Worm (Caenorhabditis elegans): ENCODE results near the gene ZK593.2.

The ZK593.2 gene

DNA sequence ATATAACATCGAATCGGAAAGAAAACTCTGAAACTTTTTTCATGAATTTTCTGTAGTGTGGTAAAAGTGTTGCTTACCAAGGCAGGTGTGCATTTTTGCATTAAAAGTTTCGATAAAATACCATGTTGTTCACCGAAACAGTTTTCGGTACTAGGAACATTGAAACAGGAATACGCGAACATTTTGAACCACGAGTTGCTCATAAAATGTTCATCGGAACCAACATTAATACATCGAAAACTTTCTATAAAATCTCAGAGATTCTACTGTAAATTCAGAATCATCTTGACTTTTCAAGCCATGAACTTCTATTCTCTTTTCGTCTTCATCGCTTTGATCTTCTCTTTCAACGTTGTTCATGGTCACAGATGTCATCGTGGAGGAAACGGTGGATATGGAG lies 32.9 kb upstream of the ZK593.2 start, which contains the start of gene fipr-15:
Gene fipr-15 (plus strand): TSS at position 301 of the 400 bp plus-strand sequence.
- TF ChIP-seq ets-4 (GFP tag; optimal IDR thresholded peaks at IDR 0.05) (no peak), K11D2.4 (GFP tag; IDR thresholded peaks at IDR 0.05) (no peak), hrde-1 (tag; optimal IDR thresholded peaks at IDR 0.05; ENCODE audit: borderline replicate concordance) (no peak), rcor-1 (GFP tag; IDR thresholded peaks at IDR 0.05) (no peak), ekl-4 (GFP tag; IDR thresholded peaks at IDR 0.05) (no peak), dpff-1 (tag; optimal IDR thresholded peaks at IDR 0.05) (no peak), K12H6.12 (tag; optimal IDR thresholded peaks at IDR 0.05) (no peak), fkh-3 (tag; optimal IDR thresholded peaks at IDR 0.05) (no peak), F52B5.7 (tag; optimal IDR thresholded peaks at IDR 0.05) (no peak), attf-6 (GFP tag; IDR thresholded peaks at IDR 0.05) (no peak), F22D6.2 (tag; optimal IDR thresholded peaks at IDR 0.05) (no peak), bed-1 (GFP tag; IDR thresholded peaks at IDR 0.05) (no peak), Y53F4B.3 (GFP tag; IDR thresholded peaks at IDR 0.05) (no peak), ztf-25 (GFP tag; IDR thresholded peaks at IDR 0.05) (no peak), lin-54 (GFP tag; optimal IDR thresholded peaks at IDR 0.05) (no peak), T07F8.4 (tag; optimal IDR thresholded peaks at IDR 0.05) (no peak), aptf-2 (GFP tag; conservative IDR thresholded peaks at IDR 0.05) (no peak), ztf-18 (tag; optimal IDR thresholded peaks at IDR 0.05) (no peak), akir-1 (GFP tag; optimal IDR thresholded peaks at IDR 0.05) (no peak), mcd-1 (GFP tag; IDR thresholded peaks at IDR 0.05) (no peak)

- TF ChIP-seq bed-2 (GFP tag; IDR thresholded peaks at IDR 0.05), result no peak
- no peak for TF ChIP-seq ama-1 (optimal IDR thresholded peaks at IDR 0.05)
- TF ChIP-seq ama-1 (GFP tag; optimal IDR thresholded peaks at IDR 0.05), result no peak
- no peak for TF ChIP-seq nhr-27 (tag; optimal IDR thresholded peaks at IDR 0.05)
- TF ChIP-seq cebp-2 (GFP tag; IDR thresholded peaks at IDR 0.05), result no peak
- TF ChIP-seq nhr-120 (GFP tag; IDR thresholded peaks at IDR 0.05), result no peak
- TF ChIP-seq nfya-2 (GFP tag; IDR thresholded peaks at IDR 0.05), result no peak
- no peak for TF ChIP-seq efl-1 (GFP tag; optimal IDR thresholded peaks at IDR 0.05)
- TF ChIP-seq atf-7 (tag; optimal IDR thresholded peaks at IDR 0.05), result no peak
- no peak for TF ChIP-seq ccch-3 (GFP tag; optimal IDR thresholded peaks at IDR 0.05)
- TF ChIP-seq mcd-1 (GFP tag; IDR thresholded peaks at IDR 0.05), result no peak
- no peak for TF ChIP-seq aptf-3 (GFP tag; IDR thresholded peaks at IDR 0.05)
- TF ChIP-seq ets-4 (GFP tag; optimal IDR thresholded peaks at IDR 0.05), result no peak
- TF ChIP-seq cebp-1 (GFP tag; IDR thresholded peaks at IDR 0.05), result no peak
- no peak for TF ChIP-seq cebp-1 (tag; optimal IDR thresholded peaks at IDR 0.05)
- no peak for TF ChIP-seq akir-1 (GFP tag; optimal IDR thresholded peaks at IDR 0.05)
- no peak for TF ChIP-seq snpc-4 (GFP tag; optimal IDR thresholded peaks at IDR 0.05)
- no peak for TF ChIP-seq snpc-4 (tag; optimal IDR thresholded peaks at IDR 0.05)
- TF ChIP-seq ztf-3 (GFP tag; optimal IDR thresholded peaks at IDR 0.05), result no peak
- no peak for TF ChIP-seq repo-1 (tag; optimal IDR thresholded peaks at IDR 0.05)
- no peak for TF ChIP-seq zim-3 (tag; optimal IDR thresholded peaks at IDR 0.05)
- TF ChIP-seq Y95B8A.8 (GFP tag; IDR thresholded peaks at IDR 0.05), result no peak
- TF ChIP-seq ztf-26 (tag; optimal IDR thresholded peaks at IDR 0.05), result no peak
Measured at ce11 chrIV:10881230-10881629, 32.0 kb upstream of the ZK593.2 start, which contains the start of gene F13E9.13. TSS of gene F13E9.13 (plus strand) at chrIV:10881546.

ce11 chrIV:10884263-10884662 lies 28.9 kb upstream of the ZK593.2 start, which contains the start of gene F13E9.5:
TSS of gene F13E9.5 (minus strand) at chrIV:10884363.
- no peak for TF ChIP-seq F57A8.1 (GFP tag; optimal IDR thresholded peaks at IDR 0.05)
- TF ChIP-seq ztf-3 (GFP tag; optimal IDR thresholded peaks at IDR 0.05), result no peak
- no peak for TF ChIP-seq egl-18 (GFP tag; IDR thresholded peaks at IDR 0.05)
- no peak for TF ChIP-seq let-607 (tag; optimal IDR thresholded peaks at IDR 0.05)
- no peak for TF ChIP-seq let-526 (GFP tag; IDR thresholded peaks at IDR 0.05)
- no peak for TF ChIP-seq snpc-1.3 (tag; optimal IDR thresholded peaks at IDR 0.05; ENCODE audit: insufficient read depth)
- no peak for TF ChIP-seq F55B11.4 (tag; optimal IDR thresholded peaks at IDR 0.05; ENCODE audit: borderline replicate concordance, insufficient read depth)
- no peak for TF ChIP-seq hsf-1 (GFP tag; IDR thresholded peaks at IDR 0.05)
- TF ChIP-seq Y79H2A.3 (GFP tag; conservative IDR thresholded peaks at IDR 0.05), result no peak
- no peak for TF ChIP-seq athp-1 (tag; optimal IDR thresholded peaks at IDR 0.05)
- no peak for TF ChIP-seq aptf-2 (GFP tag; conservative IDR thresholded peaks at IDR 0.05)
- no peak for TF ChIP-seq F23B12.7 (tag; optimal IDR thresholded peaks at IDR 0.05; ENCODE audit: insufficient read depth)

Measured in whole organism, young adult.